Worm (Caenorhabditis elegans) whole organism, mixed stage, embryonic: ENCODE data around the gene ZK1240.5.

Experiments
- blmp-1 ChIP-seq: fragments of 150-350 bp; optimal IDR thresholded peaks from 2 replicates; lab custom pipeline; 2014; ENCODE audit warnings: missing biosample characterization, missing genetic modification characterization
- ceh-39 ChIP-seq: fragments of 150-350 bp; optimal IDR thresholded peaks from 2 replicates; lab custom pipeline; 2014; ENCODE audit warnings: missing biosample characterization, missing genetic modification characterization
- ces-1 ChIP-seq: fragments of 150-350 bp; optimal IDR thresholded peaks from 2 replicates; lab custom pipeline; 2014; ENCODE audit warnings: missing biosample characterization, missing genetic modification reagents, missing genetic modification characterization
- elt-3 ChIP-seq: fragments of 150-350 bp; optimal IDR thresholded peaks from 2 replicates; lab custom pipeline; 2014; ENCODE audit warnings: missing biosample characterization, missing genetic modification characterization
- flh-1 ChIP-seq: fragments of 200-800 bp; sonication (Bioruptor generic); optimal IDR thresholded peaks from 2 replicates; lab custom pipeline; 2018; ENCODE audit warnings: mild to moderate bottlenecking, missing genetic modification characterization, moderate library complexity, missing compliant biosample characterization
- ham-2 ChIP-seq: fragments of 200-800 bp; sonication (Bioruptor generic); optimal IDR thresholded peaks from 2 replicates; lab custom pipeline; 2018; ENCODE audit warnings: mild to moderate bottlenecking, missing genetic modification characterization, missing compliant biosample characterization
- lin-13 ChIP-seq: fragments of 150-350 bp; optimal IDR thresholded peaks from 2 replicates; lab custom pipeline; 2014; ENCODE audit warnings: missing biosample characterization, missing genetic modification characterization
- lin-32 ChIP-seq: fragments of 200-800 bp; sonication (Bioruptor generic); optimal IDR thresholded peaks from 2 replicates; lab custom pipeline; 2018; ENCODE audit warnings: mild to moderate bottlenecking, missing genetic modification characterization, missing compliant biosample characterization
- nhr-237 ChIP-seq: fragments of 150-350 bp; optimal IDR thresholded peaks from 2 replicates; lab custom pipeline; 2014; ENCODE audit warnings: missing biosample characterization, missing genetic modification characterization
- pha-4 ChIP-seq: fragments of 150-350 bp; optimal IDR thresholded peaks from 2 replicates; lab custom pipeline; 2018; ENCODE audit warnings: missing biosample characterization, missing genetic modification reagents, missing genetic modification characterization
- snpc-4 ChIP-seq: fragments of 150-350 bp; optimal IDR thresholded peaks from 2 replicates; lab custom pipeline; 2014; ENCODE audit warnings: missing biosample characterization, missing genetic modification characterization
- sptf-1 ChIP-seq: sonication (generic microtip); optimal IDR thresholded peaks from 2 replicates; lab custom pipeline; 2017; ENCODE audit warnings: mild to moderate bottlenecking, missing genetic modification characterization, moderate library complexity, missing compliant biosample characterization
- unc-39 ChIP-seq: fragments of 150-350 bp; optimal IDR thresholded peaks from 2 replicates; lab custom pipeline; 2014; ENCODE audit warnings: missing biosample characterization, missing genetic modification characterization
- zip-8 ChIP-seq: fragments of 150-350 bp; optimal IDR thresholded peaks from 2 replicates; lab custom pipeline; 2014; ENCODE audit warnings: missing biosample characterization, missing genetic modification characterization

ce11 chrII:2324956-2325355 is 7.2 kb upstream of the ZK1240.5 start, which contains the start of gene ZK1240.11:
- no peak for TF ChIP-seq snpc-4
- TF ChIP-seq nhr-237 (tag; lab: Kevin White, UChicago): no peak
- TF ChIP-seq lin-32: no peak
- no peak for TF ChIP-seq ces-1 (GFP tag; lab: Kevin White, UChicago)
- TF ChIP-seq pha-4: no peak
- TF ChIP-seq blmp-1 (tag; lab: Kevin White, UChicago): no peak
- TF ChIP-seq flh-1: no peak
- no peak for TF ChIP-seq ham-2 (GFP tag; lab: Kevin White, UChicago)
- no peak for TF ChIP-seq zip-8 (tag; lab: Kevin White, UChicago)
- no peak for TF ChIP-seq elt-3
- no peak for TF ChIP-seq ceh-39 (tag; lab: Kevin White, UChicago)
- TF ChIP-seq unc-39 (tag; lab: Kevin White, UChicago): no peak
- no peak for TF ChIP-seq sptf-1 (tag; lab: Kevin White, UChicago)
- TF ChIP-seq lin-13 (tag; lab: Kevin White, UChicago): no peak
